Worm (Caenorhabditis elegans): ENCODE measurements around the gene C49F8.3.

DNA sequence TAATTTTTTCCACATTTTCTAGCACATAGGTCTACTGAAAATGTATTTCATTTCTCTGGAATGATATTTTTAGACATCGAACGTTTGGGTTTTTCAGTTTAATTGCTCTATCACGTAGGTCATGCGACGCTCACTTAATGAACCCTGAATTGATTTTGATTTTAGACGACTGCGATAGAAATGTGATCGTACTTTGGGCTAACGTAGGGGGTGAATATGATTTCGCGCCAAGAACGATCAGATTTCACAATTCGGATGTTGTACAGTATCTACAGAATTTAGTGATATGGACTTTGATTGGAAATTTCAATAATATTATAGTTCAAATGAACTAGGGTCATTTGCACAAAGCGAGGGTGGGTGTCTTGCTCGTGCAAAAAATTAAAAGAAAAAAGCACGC lies 35.2 kb downstream of the C49F8.3 start:
- no peak for TF ChIP-seq hlh-6 (tag; optimal IDR thresholded peaks at IDR 0.05)
- TF ChIP-seq nfya-1 (tag; optimal IDR thresholded peaks at IDR 0.05), result no peak
- TF ChIP-seq ceh-48 (tag; optimal IDR thresholded peaks at IDR 0.05), result no peak
- no peak for TF ChIP-seq ama-1 (optimal IDR thresholded peaks at IDR 0.05)
- TF ChIP-seq ceh-6 (GFP tag; optimal IDR thresholded peaks at IDR 0.05), result no peak
- no peak for TF ChIP-seq gmeb-2 (tag; optimal IDR thresholded peaks at IDR 0.05)
- no peak for TF ChIP-seq tbx-2 (tag; optimal IDR thresholded peaks at IDR 0.05)
- no peak for TF ChIP-seq fkh-10 (GFP tag; optimal IDR thresholded peaks at IDR 0.05)
- no peak for TF ChIP-seq pqm-1 (tag; optimal IDR thresholded peaks at IDR 0.05)
- no peak for TF ChIP-seq ahr-1 (tag; optimal IDR thresholded peaks at IDR 0.05)
